Fruit fly (Drosophila melanogaster) whole organism, embryonic: ENCODE measurements around the gene dpr20.

Experiments
- Adf1 ChIP-seq: fragments of 200-800 bp; sonication (Bioruptor generic); IDR thresholded peaks from 2 replicates; pipeline ENCODE4 v1.3.6; 2022; ENCODE audit warnings: missing biosample characterization, missing genetic modification characterization
- Bteb2 ChIP-seq: fragments of 200-800 bp; sonication (Bioruptor generic); optimal IDR thresholded peaks from 2 replicates; lab custom pipeline; 2016; ENCODE audit warnings: missing biosample characterization, missing genetic modification characterization
- CG10274 ChIP-seq: fragments of 200-800 bp; sonication (Bioruptor generic); optimal IDR thresholded peaks from 3 replicates; lab custom pipeline; 2017; ENCODE audit warnings: missing biosample characterization, mild to moderate bottlenecking, missing genetic modification characterization
- CG10462 ChIP-seq: fragments of 200-800 bp; sonication (Bioruptor generic); optimal IDR thresholded peaks from 2 replicates; lab custom pipeline; 2016; ENCODE audit warnings: missing biosample characterization, missing genetic modification characterization
- CG10979 ChIP-seq: fragments of 200-800 bp; sonication (Bioruptor generic); optimal IDR thresholded peaks from 2 replicates; lab custom pipeline; 2018; ENCODE audit warnings: missing biosample characterization, mild to moderate bottlenecking, missing genetic modification characterization, moderate library complexity
- CG11085 ChIP-seq: fragments of 200-800 bp; sonication (Bioruptor generic); IDR thresholded peaks from 2 replicates; pipeline ENCODE4 v1.3.6; 2022; ENCODE audit warnings: missing biosample characterization, missing genetic modification characterization
- CG12391 ChIP-seq: fragments of 200-800 bp; sonication (Bioruptor generic); optimal IDR thresholded peaks from 3 replicates; lab custom pipeline; 2018; ENCODE audit warnings: missing biosample characterization, mild to moderate bottlenecking, missing genetic modification characterization, moderate library complexity
- CG13296 ChIP-seq: fragments of 200-800 bp; sonication (Bioruptor generic); optimal IDR thresholded peaks from 3 replicates; lab custom pipeline; 2018; ENCODE audit warnings: missing biosample characterization, mild to moderate bottlenecking, missing genetic modification characterization
- CG1647 ChIP-seq: fragments of 200-800 bp; sonication (Bioruptor generic); optimal IDR thresholded peaks from 3 replicates; lab custom pipeline; 2016; ENCODE audit warnings: missing biosample characterization, missing genetic modification characterization
- CG16779 ChIP-seq: fragments of 200-800 bp; sonication (Bioruptor generic); IDR thresholded peaks from 2 replicates; pipeline ENCODE4 v1.3.6; 2022; ENCODE audit warnings: missing biosample characterization, missing genetic modification characterization
- CG16815 ChIP-seq: fragments of 200-800 bp; sonication (Bioruptor generic); optimal IDR thresholded peaks from 3 replicates; lab custom pipeline; 2017; ENCODE audit warnings: missing biosample characterization, mild to moderate bottlenecking, missing genetic modification characterization
- CG17361 ChIP-seq: fragments of 200-800 bp; sonication (Bioruptor generic); IDR thresholded peaks from 3 replicates; pipeline ENCODE4 v1.3.6; 2022; ENCODE audit warnings: missing biosample characterization, missing genetic modification characterization
- CG2116 ChIP-seq: fragments of 200-800 bp; sonication (Bioruptor generic); optimal IDR thresholded peaks from 3 replicates; lab custom pipeline; 2018; ENCODE audit warnings: missing biosample characterization, mild to moderate bottlenecking, missing genetic modification characterization
- CG2712 ChIP-seq: fragments of 200-800 bp; optimal IDR thresholded peaks from 3 replicates; lab custom pipeline; 2019; ENCODE audit warnings: missing biosample characterization, mild to moderate bottlenecking, missing genetic modification characterization, moderate library complexity
- CG31365 ChIP-seq: fragments of 200-800 bp; sonication (Bioruptor generic); optimal IDR thresholded peaks from 2 replicates; lab custom pipeline; 2018; ENCODE audit warnings: missing biosample characterization, mild to moderate bottlenecking, missing genetic modification characterization
- CG4282 ChIP-seq: fragments of 200-800 bp; sonication (Bioruptor generic); optimal IDR thresholded peaks from 2 replicates; lab custom pipeline; 2016; ENCODE audit warnings: missing biosample characterization, missing genetic modification characterization
- CG5953 ChIP-seq: fragments of 200-800 bp; sonication (Bioruptor generic); IDR thresholded peaks from 2 replicates; pipeline ENCODE4 v1.3.6; 2022; ENCODE audit warnings: missing biosample characterization, missing genetic modification characterization
- CG6683 ChIP-seq: fragments of 200-800 bp; sonication (Bioruptor generic); optimal IDR thresholded peaks from 2 replicates; lab custom pipeline; 2017; ENCODE audit warnings: missing biosample characterization, mild to moderate bottlenecking, missing genetic modification characterization, missing genetic modification reagents
- CG6689 ChIP-seq: fragments of 200-800 bp; sonication (Bioruptor generic); IDR thresholded peaks from 2 replicates; pipeline ENCODE4 v1.3.6; 2022; ENCODE audit warnings: missing biosample characterization, missing genetic modification characterization
- CG9727 ChIP-seq: fragments of 200-800 bp; sonication (Bioruptor generic); optimal IDR thresholded peaks from 3 replicates; lab custom pipeline; 2017; ENCODE audit warnings: missing biosample characterization, mild to moderate bottlenecking, missing genetic modification characterization
- CG9876 ChIP-seq: fragments of 200-800 bp; sonication (Bioruptor generic); optimal IDR thresholded peaks from 2 replicates; lab custom pipeline; 2016; ENCODE audit warnings: missing biosample characterization, missing genetic modification characterization
- E2f1 ChIP-seq: fragments of 200-800 bp; sonication (Bioruptor generic); IDR thresholded peaks from 2 replicates; pipeline ENCODE4 v1.3.6; 2022; ENCODE audit warnings: missing biosample characterization, missing genetic modification characterization
- Hmx ChIP-seq: fragments of 200-800 bp; sonication (Bioruptor generic); optimal IDR thresholded peaks from 2 replicates; lab custom pipeline; 2016; ENCODE audit warnings: missing biosample characterization, missing genetic modification characterization
- Lpt ChIP-seq: fragments of >200 bp; optimal IDR thresholded peaks from 2 replicates; lab custom pipeline; 2018; ENCODE audit warnings: missing biosample characterization, missing genetic modification characterization
- Meics ChIP-seq: fragments of 200-800 bp; sonication (Bioruptor generic); optimal IDR thresholded peaks from 2 replicates; lab custom pipeline; 2017; ENCODE audit warnings: missing biosample characterization, mild to moderate bottlenecking, missing genetic modification characterization
- Scr ChIP-seq: fragments of 200-800 bp; sonication (Bioruptor generic); IDR thresholded peaks from 2 replicates; pipeline ENCODE4 v1.3.6; 2022; ENCODE audit warnings: missing biosample characterization, missing genetic modification characterization; ENCODE audit not compliant: partially characterized antibody
- Sox100B ChIP-seq: fragments of 200-800 bp; sonication (Bioruptor generic); optimal IDR thresholded peaks from 3 replicates; lab custom pipeline; 2018; ENCODE audit warnings: missing biosample characterization, mild to moderate bottlenecking, missing genetic modification characterization
- ara ChIP-seq: fragments of 200-800 bp; sonication (Bioruptor generic); IDR thresholded peaks from 2 replicates; pipeline ENCODE4 v1.3.6; 2022; ENCODE audit warnings: missing biosample characterization, missing genetic modification characterization
- cato ChIP-seq: fragments of 200-800 bp; sonication (Bioruptor generic); optimal IDR thresholded peaks from 2 replicates; lab custom pipeline; 2016; ENCODE audit warnings: missing biosample characterization, missing genetic modification characterization, borderline replicate concordance
- cg ChIP-seq: fragments of 200-800 bp; sonication (Bioruptor generic); optimal IDR thresholded peaks from 3 replicates; lab custom pipeline; 2019; ENCODE audit warnings: missing biosample characterization, mild to moderate bottlenecking, missing genetic modification characterization, moderate library complexity
- da ChIP-seq: fragments of 200-800 bp; sonication (Bioruptor generic); optimal IDR thresholded peaks from 2 replicates; lab custom pipeline; 2016; ENCODE audit warnings: missing biosample characterization, missing genetic modification characterization
- dmrt11E ChIP-seq: fragments of 200-800 bp; sonication (Bioruptor generic); optimal IDR thresholded peaks from 3 replicates; lab custom pipeline; 2018; ENCODE audit warnings: missing biosample characterization, mild to moderate bottlenecking, missing genetic modification characterization, moderate library complexity
- ewg ChIP-seq: fragments of 200-800 bp; sonication (Bioruptor generic); optimal IDR thresholded peaks from 3 replicates; lab custom pipeline; 2017; ENCODE audit warnings: mild to moderate bottlenecking, missing biosample characterization, missing genetic modification reagents, missing genetic modification characterization
- fd3F ChIP-seq: fragments of 200-800 bp; sonication (Bioruptor generic); optimal IDR thresholded peaks from 2 replicates; lab custom pipeline; 2018; ENCODE audit warnings: missing biosample characterization, mild to moderate bottlenecking, missing genetic modification characterization, moderate library complexity
- fd96Cb ChIP-seq: fragments of 200-800 bp; sonication (Bioruptor generic); optimal IDR thresholded peaks from 2 replicates; lab custom pipeline; 2018; ENCODE audit warnings: missing biosample characterization, mild to moderate bottlenecking, missing genetic modification characterization, moderate library complexity
- gcm2 ChIP-seq: fragments of 200-800 bp; sonication (Bioruptor generic); optimal IDR thresholded peaks from 2 replicates; lab custom pipeline; 2016; ENCODE audit warnings: missing biosample characterization, missing genetic modification characterization
- hb ChIP-seq: fragments of 200-800 bp; sonication (Bioruptor generic); IDR thresholded peaks from 3 replicates; pipeline ENCODE4 v1.3.6; 2022; ENCODE audit warnings: missing biosample characterization, missing genetic modification characterization; ENCODE audit not compliant: partially characterized antibody
- luna ChIP-seq: fragments of 200-800 bp; sonication (Bioruptor generic); optimal IDR thresholded peaks from 2 replicates; lab custom pipeline; 2016; ENCODE audit warnings: missing biosample characterization, missing genetic modification characterization
- nom ChIP-seq: fragments of 200-800 bp; sonication (Bioruptor generic); optimal IDR thresholded peaks from 2 replicates; lab custom pipeline; 2017; ENCODE audit warnings: missing biosample characterization, missing genetic modification characterization, mild to moderate bottlenecking, moderate library complexity, missing genetic modification reagents
- oc ChIP-seq: fragments of 200-800 bp; sonication (Bioruptor generic); optimal IDR thresholded peaks from 2 replicates; lab custom pipeline; 2018; ENCODE audit warnings: missing biosample characterization, mild to moderate bottlenecking, missing genetic modification characterization, moderate library complexity
- pnt ChIP-seq: fragments of 200-800 bp; sonication (Bioruptor generic); optimal IDR thresholded peaks from 3 replicates; lab custom pipeline; 2016; ENCODE audit warnings: missing biosample characterization, missing genetic modification characterization
- repo ChIP-seq: fragments of 200-800 bp; sonication (Bioruptor generic); optimal IDR thresholded peaks from 2 replicates; lab custom pipeline; 2016; ENCODE audit warnings: missing biosample characterization, missing genetic modification characterization
- row ChIP-seq: fragments of 200-800 bp; sonication (Bioruptor generic); IDR thresholded peaks from 3 replicates; pipeline ENCODE4 v1.3.6; 2022; ENCODE audit warnings: missing biosample characterization, missing genetic modification characterization
- sc ChIP-seq, 3 experiments: fragments of >200 bp in 2 of 3; fragments of 200-800 bp in 1 of 3; sonication (Bioruptor generic) in 1 of 3; optimal IDR thresholded peaks; 2 replicates in 2 of 3; 3 replicates in 1 of 3; lab custom pipeline; 2017; ENCODE audit warnings: mild to moderate bottlenecking in 1 of 3, missing biosample characterization in 1 of 3, missing genetic modification characterization in 1 of 3, missing genetic modification reagents in 1 of 3
- sima ChIP-seq: fragments of 200-800 bp; sonication (Bioruptor generic); optimal IDR thresholded peaks from 2 replicates; lab custom pipeline; 2016; ENCODE audit warnings: missing biosample characterization, missing genetic modification characterization
- stc ChIP-seq: fragments of 200-800 bp; sonication (Bioruptor generic); IDR thresholded peaks from 2 replicates; pipeline ENCODE4 v1.3.6; 2022; ENCODE audit warnings: missing biosample characterization, missing genetic modification characterization
- tin ChIP-seq: fragments of 200-800 bp; sonication (Bioruptor generic); optimal IDR thresholded peaks from 3 replicates; lab custom pipeline; 2016; ENCODE audit warnings: missing biosample characterization, missing genetic modification characterization
- unpg ChIP-seq: fragments of 200-800 bp; sonication (Bioruptor generic); optimal IDR thresholded peaks from 3 replicates; lab custom pipeline; 2018; ENCODE audit warnings: missing biosample characterization, mild to moderate bottlenecking, missing genetic modification characterization, moderate library complexity
- wdn ChIP-seq: fragments of 200-800 bp; sonication (Bioruptor generic); IDR thresholded peaks from 2 replicates; pipeline ENCODE4 v1.3.6; 2022; ENCODE audit warnings: missing biosample characterization, missing genetic modification characterization
- zen ChIP-seq: fragments of 200-800 bp; sonication (Bioruptor generic); optimal IDR thresholded peaks from 3 replicates; lab custom pipeline; 2018; ENCODE audit warnings: missing biosample characterization, mild to moderate bottlenecking, missing genetic modification characterization, moderate library complexity

dpr20 gene

DNA sequence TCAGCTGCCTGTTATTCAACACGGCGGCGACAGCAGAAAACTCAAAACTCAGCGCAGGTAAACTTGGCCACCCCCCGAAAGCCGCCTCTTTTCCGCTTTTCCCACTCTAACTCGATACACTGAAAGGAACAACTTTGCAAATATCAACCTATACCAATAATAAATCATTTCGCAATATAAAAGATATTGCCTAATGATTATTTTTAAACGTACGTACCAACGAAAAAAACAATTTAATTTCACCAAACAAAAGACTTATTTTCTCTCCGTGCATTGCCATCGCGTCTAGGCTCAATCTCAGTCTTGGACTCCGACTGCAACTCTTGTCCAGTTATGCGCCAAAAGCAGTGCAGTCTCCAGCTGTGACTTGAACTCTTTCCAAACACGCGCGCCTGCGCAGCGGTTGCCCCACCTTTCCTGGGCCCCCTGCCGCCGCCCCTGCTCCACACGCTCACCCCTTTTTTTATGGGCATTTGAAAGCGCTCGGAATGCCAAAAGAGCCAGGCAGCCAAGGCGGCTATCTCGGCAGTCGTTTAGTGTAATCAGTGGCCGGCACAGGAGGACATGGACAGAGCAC lies 51.3 kb downstream of the dpr20 start (continued):
- TF ChIP-seq oc (tag; lab: Kevin White, UChicago): no peak
- peak; percentile 45; the same call in 1 of the 3 replicates for TF ChIP-seq row (GFP tag; lab: Robert Waterston, UW)
- TF ChIP-seq Sox100B (GFP tag; lab: Kevin White, UChicago): peak; percentile 65
- TF ChIP-seq unpg: peak; percentile 58
- TF ChIP-seq CG31365 (tag; lab: Kevin White, UChicago): peak; percentile 9
- no peak for TF ChIP-seq fd3F (GFP tag; lab: Kevin White, UChicago)
- TF ChIP-seq sima (GFP tag; lab: Kevin White, UChicago): no peak
- no peak for TF ChIP-seq wdn
- TF ChIP-seq CG16815 (GFP tag; lab: Kevin White, UChicago): peak; percentile 27
- TF ChIP-seq stc (GFP tag; lab: Robert Waterston, UW): peak; percentile 66; the same call in 1 of the 2 replicates
- TF ChIP-seq zen (tag; lab: Kevin White, UChicago): peak; percentile 65
- peak; percentile 28 for TF ChIP-seq pnt
- no peak for TF ChIP-seq Bteb2 (GFP tag; lab: Kevin White, UChicago)
- no peak for TF ChIP-seq CG13296 (GFP tag; lab: Kevin White, UChicago)
- no peak for TF ChIP-seq CG1647 (GFP tag; lab: Kevin White, UChicago)
- peak; percentile 68 for TF ChIP-seq CG6689 (GFP tag; lab: Robert Waterston, UW)
- peak; percentile 75 for TF ChIP-seq dmrt11E
- no peak for TF ChIP-seq Lpt (GFP tag; lab: Kevin White, UChicago)
- TF ChIP-seq hb (GFP tag; lab: Robert Waterston, UW): no peak
- peak; percentile 64 for TF ChIP-seq tin (GFP tag; lab: Kevin White, UChicago)
- peak; percentile 33 for TF ChIP-seq CG6683 (GFP tag; lab: Kevin White, UChicago)
- TF ChIP-seq nom: no peak
- TF ChIP-seq Hmx (GFP tag; lab: Kevin White, UChicago): no peak
- peak; percentile 70 for TF ChIP-seq CG17361 (GFP tag; lab: Robert Waterston, UW)
- peak; percentile 83 for TF ChIP-seq ara
- no peak for TF ChIP-seq luna
- peak; percentile 62 for TF ChIP-seq fd96Cb
- no peak for TF ChIP-seq CG10462 (GFP tag; lab: Kevin White, UChicago)
- TF ChIP-seq CG9727 (GFP tag; lab: Kevin White, UChicago): peak; percentile 71
- peak; percentile 48 for TF ChIP-seq Meics (GFP tag; lab: Kevin White, UChicago)
- TF ChIP-seq CG12391 (tag; lab: Kevin White, UChicago): peak; percentile 54
- TF ChIP-seq sc (optimal IDR thresholded peaks at IDR 0.05; lab: Kevin White, UChicago): no peak
- no peak for TF ChIP-seq sc (GFP tag; optimal IDR thresholded peaks at IDR 0.05; lab: Kevin White, UChicago)
- TF ChIP-seq CG2116: peak; percentile 6
- peak; percentile 25 for TF ChIP-seq CG4282 (GFP tag; lab: Kevin White, UChicago)
- TF ChIP-seq CG2712: peak; percentile 72
- no peak for TF ChIP-seq CG16779 (GFP tag; lab: Robert Waterston, UW)
- no peak for TF ChIP-seq CG5953
- TF ChIP-seq E2f1: peak; percentile 39; the same call in 1 of the 2 replicates
- no peak for TF ChIP-seq CG9876 (GFP tag; lab: Kevin White, UChicago)
- TF ChIP-seq gcm2 (GFP tag; lab: Kevin White, UChicago): no peak
- TF ChIP-seq CG10979 (tag; lab: Kevin White, UChicago): peak; percentile 77
- TF ChIP-seq cg (GFP tag; lab: Kevin White, UChicago): no peak
- no peak for TF ChIP-seq CG11085 (GFP tag; lab: Robert Waterston, UW)
- peak; percentile 40 for TF ChIP-seq repo (GFP tag; lab: Kevin White, UChicago)
- no peak for TF ChIP-seq cato (GFP tag; lab: Kevin White, UChicago)
- TF ChIP-seq ewg (GFP tag; lab: Kevin White, UChicago): peak; percentile 71
- TF ChIP-seq Adf1 (GFP tag; lab: Robert Waterston, UW): no peak
- TF ChIP-seq da (GFP tag; lab: Kevin White, UChicago): no peak
- TF ChIP-seq CG10274 (GFP tag; lab: Kevin White, UChicago): peak; percentile 19
- no peak for TF ChIP-seq Scr (GFP tag; lab: Robert Waterston, UW)
